Worm (Caenorhabditis elegans) whole organism, L1 larva: ENCODE data around the gene srz-101.

Source experiments
- efl-3 ChIP-seq: fragments of 200-800 bp; sonication (Bioruptor generic); optimal IDR thresholded peaks from 2 replicates; lab custom pipeline; 2018; ENCODE audit warnings: mild to moderate bottlenecking, missing genetic modification characterization, missing compliant biosample characterization
- fos-1 ChIP-seq: fragments of 150-350 bp; optimal IDR thresholded peaks from 2 replicates; lab custom pipeline; 2014; ENCODE audit warnings: missing biosample characterization, missing genetic modification characterization
- nhr-11 ChIP-seq: fragments of 150-350 bp; optimal IDR thresholded peaks from 2 replicates; lab custom pipeline; 2014; ENCODE audit warnings: missing biosample characterization, missing genetic modification characterization
- nhr-28 ChIP-seq: fragments of 150-350 bp; optimal IDR thresholded peaks from 2 replicates; lab custom pipeline; 2014; ENCODE audit warnings: missing biosample characterization, missing genetic modification characterization
- nhr-47 ChIP-seq: sonication (generic microtip); optimal IDR thresholded peaks from 2 replicates; lab custom pipeline; 2016; ENCODE audit warnings: mild to moderate bottlenecking, missing genetic modification characterization, moderate library complexity, missing compliant biosample characterization
- nhr-76 ChIP-seq: sonication (generic microtip); optimal IDR thresholded peaks from 2 replicates; lab custom pipeline; 2017; ENCODE audit warnings: missing biosample characterization, missing genetic modification characterization

DNA sequence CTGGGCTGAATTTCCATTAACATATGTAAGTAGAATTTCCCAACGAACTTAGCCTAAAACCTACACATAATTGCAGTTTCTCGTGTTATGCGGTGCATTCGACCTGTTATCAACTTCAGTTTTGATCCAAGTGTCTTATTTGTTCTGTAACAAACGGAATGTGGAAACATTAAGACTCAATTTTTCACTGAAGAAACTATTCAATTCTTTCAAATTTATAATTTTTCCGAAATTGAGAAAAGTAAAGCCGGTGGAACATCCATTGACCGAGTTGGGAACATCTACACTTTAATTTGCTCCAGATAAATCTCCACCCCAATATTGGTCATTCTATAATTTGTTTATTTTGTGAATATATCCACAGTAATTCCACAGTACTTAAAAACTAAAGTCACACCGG lies 20.2 kb upstream of the srz-101 start:
- TF ChIP-seq nhr-47 (no peak), efl-3 (GFP tag; lab: Kevin White, UChicago) (no peak), fos-1 (no peak), nhr-28 (no peak), nhr-11 (tag; lab: Kevin White, UChicago) (no peak), nhr-76 (no peak)
